Worm (Caenorhabditis elegans): ENCODE data around the gene T28A8.2.

DNA sequence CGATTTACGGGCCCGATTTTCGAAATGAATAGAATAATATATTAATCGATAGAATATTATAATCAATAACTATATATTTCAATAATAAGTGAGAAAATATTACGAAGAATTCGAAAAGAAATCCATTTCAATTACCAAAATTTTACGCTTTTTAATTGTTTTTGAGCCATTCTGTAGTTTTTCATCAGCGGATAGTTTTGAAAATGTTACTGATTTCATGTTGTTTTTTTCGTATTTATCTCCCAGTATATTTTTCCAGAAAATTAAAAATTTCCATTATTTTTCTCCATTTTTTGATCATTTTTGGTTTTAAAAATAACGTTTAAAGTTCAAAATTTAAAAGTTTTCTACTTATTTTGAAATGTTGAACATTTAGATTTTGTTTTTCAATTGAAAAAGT is 10.2 kb upstream of the T28A8.2 start, which contains the start of gene T28A8.3:
- TF ChIP-seq snpc-4 (tag; optimal IDR thresholded peaks at IDR 0.05) (no peak), egl-27 (tag; optimal IDR thresholded peaks at IDR 0.05) (no peak), ZK546.5 (tag; optimal IDR thresholded peaks at IDR 0.05) (no peak), elt-1 (tag; optimal IDR thresholded peaks at IDR 0.05) (no peak), lin-11 (tag; optimal IDR thresholded peaks at IDR 0.05) (no peak), ztf-4 (tag; optimal IDR thresholded peaks at IDR 0.05) (no peak), nhr-6 (tag; optimal IDR thresholded peaks at IDR 0.05) (no peak), unc-39 (tag; optimal IDR thresholded peaks at IDR 0.05) (no peak)

Measured in whole organism, L2 larva.